Fruit fly (Drosophila melanogaster) whole organism, prepupa: Measurements from ENCODE around the gene CG32719.

Source experiments
- Blimp-1 ChIP-seq: fragments of 200-800 bp; sonication (Bioruptor generic); optimal IDR thresholded peaks from 3 replicates; lab custom pipeline; 2017; ENCODE audit warnings: missing biosample characterization, missing genetic modification characterization, mild to moderate bottlenecking, moderate library complexity, missing genetic modification reagents
- CG10631 ChIP-seq: fragments of 200-800 bp; sonication (Bioruptor generic); optimal IDR thresholded peaks from 2 replicates; lab custom pipeline; 2016; ENCODE audit warnings: missing biosample characterization, missing genetic modification characterization
- CG11762 ChIP-seq: fragments of 200-800 bp; sonication (Bioruptor generic); optimal IDR thresholded peaks from 3 replicates; lab custom pipeline; 2016; ENCODE audit warnings: missing biosample characterization, missing genetic modification characterization; ENCODE audit not compliant: insufficient read depth
- CG15336 ChIP-seq: fragments of 200-800 bp; sonication (Bioruptor generic); IDR thresholded peaks from 2 replicates; pipeline ENCODE4 v1.3.6; 2022; ENCODE audit warnings: missing biosample characterization, missing genetic modification characterization
- CG3032 ChIP-seq: fragments of 200-800 bp; optimal IDR thresholded peaks from 2 replicates; lab custom pipeline; 2019; ENCODE audit warnings: missing biosample characterization, mild to moderate bottlenecking, missing genetic modification characterization, moderate library complexity
- CG31627 ChIP-seq: fragments of 200-800 bp; sonication (Bioruptor generic); optimal IDR thresholded peaks from 3 replicates; lab custom pipeline; 2016; ENCODE audit warnings: missing biosample characterization, missing genetic modification characterization
- CG32006 ChIP-seq: fragments of 200-800 bp; sonication (Bioruptor generic); optimal IDR thresholded peaks from 3 replicates; lab custom pipeline; 2017; ENCODE audit warnings: missing biosample characterization, mild to moderate bottlenecking, missing genetic modification characterization
- CG34406 ChIP-seq: fragments of 200-800 bp; sonication (Bioruptor generic); optimal IDR thresholded peaks from 3 replicates; lab custom pipeline; 2016; ENCODE audit warnings: missing biosample characterization, missing genetic modification characterization
- CG3919 ChIP-seq: fragments of 200-800 bp; sonication (Bioruptor generic); optimal IDR thresholded peaks from 3 replicates; lab custom pipeline; 2016; ENCODE audit warnings: missing biosample characterization, missing genetic modification characterization
- CG4318 ChIP-seq: fragments of 200-800 bp; sonication (Bioruptor generic); optimal IDR thresholded peaks from 3 replicates; lab custom pipeline; 2017; ENCODE audit warnings: missing biosample characterization, mild to moderate bottlenecking, missing genetic modification characterization
- CG6163 ChIP-seq: fragments of 200-800 bp; sonication (Bioruptor generic); IDR thresholded peaks from 3 replicates; pipeline ENCODE4 v1.3.6; 2022; ENCODE audit warnings: missing biosample characterization, missing genetic modification characterization
- CG6792 ChIP-seq: fragments of 200-800 bp; sonication (Bioruptor generic); optimal IDR thresholded peaks from 3 replicates; lab custom pipeline; 2016; ENCODE audit warnings: missing biosample characterization, missing genetic modification characterization
- CG6808 ChIP-seq: fragments of 200-800 bp; sonication (Bioruptor generic); optimal IDR thresholded peaks from 3 replicates; lab custom pipeline; 2017; ENCODE audit warnings: missing biosample characterization, missing genetic modification characterization, mild to moderate bottlenecking, moderate library complexity, missing genetic modification reagents
- CG6854 ChIP-seq: fragments of 200-800 bp; sonication (Bioruptor generic); optimal IDR thresholded peaks from 2 replicates; lab custom pipeline; 2017; ENCODE audit warnings: missing biosample characterization, mild to moderate bottlenecking, missing genetic modification characterization
- CG7368 ChIP-seq: fragments of 200-800 bp; sonication (Bioruptor generic); optimal IDR thresholded peaks from 3 replicates; lab custom pipeline; 2016; ENCODE audit warnings: missing biosample characterization, missing genetic modification characterization
- CG8119 ChIP-seq: fragments of 200-800 bp; sonication (Bioruptor generic); IDR thresholded peaks from 3 replicates; pipeline ENCODE4 v1.3.6; 2022; ENCODE audit warnings: missing biosample characterization, missing genetic modification characterization
- CG9139 ChIP-seq: fragments of 200-800 bp; sonication (Bioruptor generic); optimal IDR thresholded peaks from 3 replicates; lab custom pipeline; 2017; ENCODE audit warnings: missing biosample characterization, mild to moderate bottlenecking, missing genetic modification characterization
- Eip75B ChIP-seq: fragments of 200-800 bp; sonication (Bioruptor generic); optimal IDR thresholded peaks from 3 replicates; lab custom pipeline; 2016; ENCODE audit warnings: missing biosample characterization, missing genetic modification characterization
- Eip78C ChIP-seq: fragments of 200-800 bp; sonication (Bioruptor generic); peaks from one replicate; lab custom pipeline; 2016; ENCODE audit warnings: missing biosample characterization, missing genetic modification characterization
- Gug ChIP-seq: fragments of 200-800 bp; sonication (Bioruptor generic); IDR thresholded peaks from 2 replicates; pipeline ENCODE4 v1.3.6; 2022; ENCODE audit warnings: missing biosample characterization, missing genetic modification characterization
- Hr39 ChIP-seq: fragments of 200-800 bp; sonication (Bioruptor generic); optimal IDR thresholded peaks from 2 replicates; lab custom pipeline; 2016; ENCODE audit warnings: missing biosample characterization, missing genetic modification characterization
- Hr4 ChIP-seq: fragments of 200-800 bp; sonication (Bioruptor generic); optimal IDR thresholded peaks from 3 replicates; lab custom pipeline; 2016; ENCODE audit warnings: missing biosample characterization, missing genetic modification characterization
- Lpt ChIP-seq: fragments of 200-800 bp; sonication (Bioruptor generic); optimal IDR thresholded peaks from 3 replicates; lab custom pipeline; 2016; ENCODE audit warnings: missing biosample characterization, missing genetic modification characterization
- Met ChIP-seq: fragments of 200-800 bp; sonication (Bioruptor generic); optimal IDR thresholded peaks from 3 replicates; lab custom pipeline; 2016; ENCODE audit warnings: missing biosample characterization, missing genetic modification characterization
- OdsH ChIP-seq: fragments of 200-800 bp; sonication (Bioruptor generic); optimal IDR thresholded peaks from 3 replicates; lab custom pipeline; 2016; ENCODE audit warnings: missing biosample characterization, missing genetic modification characterization
- Smox ChIP-seq: fragments of 200-800 bp; sonication (Bioruptor generic); optimal IDR thresholded peaks from 3 replicates; lab custom pipeline; 2016; ENCODE audit warnings: missing biosample characterization, missing genetic modification characterization
- Sox102F ChIP-seq: fragments of 200-800 bp; sonication (Bioruptor generic); optimal IDR thresholded peaks from 2 replicates; lab custom pipeline; 2016; ENCODE audit warnings: missing biosample characterization, mild to moderate bottlenecking, missing genetic modification characterization
- achi ChIP-seq: fragments of 200-800 bp; sonication (Bioruptor generic); optimal IDR thresholded peaks from 3 replicates; lab custom pipeline; 2016; ENCODE audit warnings: missing biosample characterization, missing genetic modification characterization
- acj6 ChIP-seq: fragments of 200-800 bp; sonication (Bioruptor generic); optimal IDR thresholded peaks from 3 replicates; lab custom pipeline; 2016; ENCODE audit warnings: missing biosample characterization, missing genetic modification characterization
- cyc ChIP-seq: fragments of 200-800 bp; sonication (Bioruptor generic); optimal IDR thresholded peaks from 3 replicates; lab custom pipeline; 2016; ENCODE audit warnings: missing biosample characterization, missing genetic modification characterization
- eg ChIP-seq: fragments of 200-800 bp; sonication (Bioruptor generic); IDR thresholded peaks from 3 replicates; pipeline ENCODE4 v1.3.6; 2022; ENCODE audit warnings: missing biosample characterization, missing genetic modification characterization
- esn ChIP-seq: fragments of 200-800 bp; sonication (Bioruptor generic); optimal IDR thresholded peaks from 2 replicates; lab custom pipeline; 2016; ENCODE audit warnings: missing biosample characterization, mild to moderate bottlenecking, missing genetic modification characterization, moderate library complexity
- fd85E ChIP-seq: fragments of 200-800 bp; sonication (Bioruptor generic); optimal IDR thresholded peaks from 3 replicates; lab custom pipeline; 2016; ENCODE audit warnings: missing biosample characterization, missing genetic modification characterization
- fkh ChIP-seq: fragments of 200-800 bp; sonication (Bioruptor generic); optimal IDR thresholded peaks from 3 replicates; lab custom pipeline; 2017; ENCODE audit warnings: missing biosample characterization, mild to moderate bottlenecking, missing genetic modification characterization, moderate library complexity
- lz ChIP-seq: fragments of 200-800 bp; sonication (Bioruptor generic); optimal IDR thresholded peaks from 3 replicates; lab custom pipeline; 2016; ENCODE audit warnings: missing biosample characterization, missing genetic modification characterization
- pdm3 ChIP-seq: fragments of 200-800 bp; sonication (Bioruptor generic); optimal IDR thresholded peaks from 3 replicates; lab custom pipeline; 2016; ENCODE audit warnings: missing biosample characterization, missing genetic modification characterization
- ss ChIP-seq, 2 experiments: fragments of 200-800 bp; sonication (Bioruptor generic); optimal IDR thresholded peaks; 2 replicates in 1 of 2; 3 replicates in 1 of 2; lab custom pipeline; 2017 to 2018; ENCODE audit warnings: mild to moderate bottlenecking in 2 of 2, missing biosample characterization in 2 of 2, missing genetic modification characterization in 2 of 2, moderate library complexity in 1 of 2
- svp ChIP-seq: fragments of 200-800 bp; sonication (Bioruptor generic); peaks from one replicate; lab custom pipeline; 2016; ENCODE audit warnings: missing biosample characterization, missing genetic modification characterization
- topi ChIP-seq: fragments of 200-800 bp; sonication (Bioruptor generic); optimal IDR thresholded peaks from 3 replicates; lab custom pipeline; 2016; ENCODE audit warnings: missing biosample characterization, missing genetic modification characterization
- vri ChIP-seq: fragments of 200-800 bp; sonication (Bioruptor generic); optimal IDR thresholded peaks from 3 replicates; lab custom pipeline; 2016; ENCODE audit warnings: missing biosample characterization, mild to moderate bottlenecking, missing genetic modification characterization

CG32719 gene

DNA sequence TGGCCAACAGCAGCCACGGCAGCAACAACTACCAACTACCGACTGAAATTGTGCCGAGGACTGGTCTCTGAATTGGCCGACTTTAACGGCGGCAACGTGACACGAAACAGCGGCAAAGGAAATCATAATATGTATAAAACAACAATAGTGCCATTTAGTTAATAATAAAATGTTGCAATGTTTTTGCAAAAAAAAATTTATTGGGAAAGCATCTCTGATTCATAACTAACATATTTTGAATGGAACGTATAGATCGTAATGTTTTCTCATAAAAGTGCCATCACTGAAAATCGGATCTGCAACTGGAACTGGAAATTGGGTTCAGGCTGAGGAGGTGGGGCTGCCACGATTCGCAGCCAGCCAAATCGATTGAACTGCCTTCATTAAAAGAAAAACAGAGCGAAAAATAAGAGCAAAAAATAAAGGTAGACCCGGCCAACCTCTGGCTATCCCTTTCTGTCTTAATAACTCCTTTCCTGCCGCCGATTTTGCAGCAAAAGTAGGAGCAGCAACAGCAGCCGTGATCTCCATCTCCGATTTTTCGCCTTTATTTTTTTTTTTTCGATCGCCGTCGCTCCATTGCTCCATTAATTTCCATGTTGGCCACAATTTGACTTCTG lies 21.6 kb downstream of the CG32719 start (continued):
- peak; percentile 60 for TF ChIP-seq CG3032 (tag; lab: Kevin White, UChicago)
- TF ChIP-seq Eip78C, result peak; percentile 96
- TF ChIP-seq CG31627 (GFP tag; lab: Kevin White, UChicago), result peak; percentile 61
- TF ChIP-seq Sox102F (GFP tag; lab: Kevin White, UChicago), result peak; percentile 79
- TF ChIP-seq CG8119 (GFP tag; lab: Robert Waterston, UW), result peak; percentile 47; the same call in 1 of the 3 replicates
- TF ChIP-seq Blimp-1 (GFP tag; lab: Kevin White, UChicago), result no peak
- TF ChIP-seq eg, result 0 out of 3 replicates have a peak, but pooled peaks have one; percentile 41
- TF ChIP-seq CG3919, result peak; percentile 69
- TF ChIP-seq CG6792 (GFP tag; lab: Kevin White, UChicago), result peak; percentile 83

- TF ChIP-seq CG7368 (GFP tag; lab: Kevin White, UChicago) (no peak), Hr39 (GFP tag; lab: Kevin White, UChicago) (peak; percentile 56), Smox (peak; percentile 14), Sox102F (GFP tag; lab: Kevin White, UChicago) (peak; percentile 10), acj6 (peak; percentile 15), CG4318 (GFP tag; lab: Kevin White, UChicago) (no peak), CG34406 (peak; percentile 0), lz (GFP tag; lab: Kevin White, UChicago) (peak; percentile 20), Met (GFP tag; lab: Kevin White, UChicago) (peak; percentile 56), CG31627 (GFP tag; lab: Kevin White, UChicago) (peak; percentile 34), Eip78C (peak; percentile 39), CG3919 (peak; percentile 24), CG6163 (GFP tag; lab: Robert Waterston, UW) (0 out of 3 replicates have a peak, but pooled peaks have one; percentile 27), vri (GFP tag; lab: Kevin White, UChicago) (no peak), CG10631 (GFP tag; lab: Kevin White, UChicago) (peak; percentile 5), fkh (GFP tag; lab: Kevin White, UChicago) (no peak), cyc (peak; percentile 41), CG32006 (GFP tag; lab: Kevin White, UChicago) (peak; percentile 11), topi (GFP tag; lab: Kevin White, UChicago) (peak; percentile 41), svp (GFP tag; lab: Kevin White, UChicago) (peak; percentile 61), esn (GFP tag; lab: Kevin White, UChicago) (peak; percentile 37), CG6792 (GFP tag; lab: Kevin White, UChicago) (peak; percentile 2), OdsH (GFP tag; lab: Kevin White, UChicago) (peak; percentile 13), CG6808 (GFP tag; lab: Kevin White, UChicago) (no peak)
Measured at dm6 chrX:7523845-7524244, 23.9 kb downstream of the CG32719 start.

DNA sequence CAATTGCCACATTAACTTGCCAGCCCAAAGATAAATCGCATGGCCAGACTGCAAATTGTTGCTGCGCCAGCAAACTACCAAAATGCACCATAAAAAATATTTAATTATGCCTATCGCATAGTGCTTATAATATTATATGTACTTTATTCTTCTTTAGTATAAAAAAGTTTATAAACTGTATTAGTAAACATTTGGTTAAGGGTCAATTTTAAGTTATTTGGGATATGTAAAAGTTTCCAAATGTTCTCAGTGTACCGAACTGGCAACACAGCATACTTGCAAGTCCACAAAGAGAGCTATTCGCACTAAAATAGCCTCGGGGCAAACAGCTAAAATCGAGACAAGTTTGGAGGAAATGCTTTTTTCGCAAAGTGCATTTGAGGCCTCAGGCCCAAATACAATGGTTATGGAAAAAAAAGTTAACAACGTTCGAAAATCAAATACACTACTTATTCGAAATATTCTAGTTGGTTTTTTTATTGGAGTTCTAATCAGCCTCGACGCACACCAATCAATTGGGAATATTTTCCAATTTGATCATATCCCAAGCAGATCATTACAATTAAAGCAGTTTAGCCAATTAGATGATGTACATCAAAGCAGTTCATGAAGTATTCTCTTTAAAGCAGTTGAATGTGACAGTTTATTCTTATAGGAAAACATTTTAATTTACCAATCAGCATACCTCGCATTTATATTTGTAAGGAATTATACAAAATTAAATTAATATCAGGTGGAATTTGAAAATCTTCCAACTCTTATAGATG lies 26.0 kb downstream of the CG32719 start:
- TF ChIP-seq CG8119 (GFP tag; lab: Robert Waterston, UW) (peak; percentile 69), vri (GFP tag; lab: Kevin White, UChicago) (no peak), CG4318 (GFP tag; lab: Kevin White, UChicago) (peak; percentile 4), CG11762 (GFP tag; lab: Kevin White, UChicago) (no peak), Lpt (GFP tag; lab: Kevin White, UChicago) (peak; percentile 7), cyc (no peak), pdm3 (GFP tag; lab: Kevin White, UChicago) (peak; percentile 6), CG6854 (GFP tag; lab: Kevin White, UChicago) (no peak), CG32006 (GFP tag; lab: Kevin White, UChicago) (peak; percentile 64), Eip78C (peak; percentile 57), Hr39 (GFP tag; lab: Kevin White, UChicago) (no peak), achi (peak; percentile 10), Hr4 (GFP tag; lab: Kevin White, UChicago) (peak; percentile 25), Gug (peak; percentile 28; the same call in 1 of the 2 replicates), CG9139 (no peak), svp (GFP tag; lab: Kevin White, UChicago) (peak; percentile 43), CG3032 (tag; lab: Kevin White, UChicago) (no peak), ss (GFP tag; optimal IDR thresholded peaks at IDR 0.05; lab: Kevin White, UChicago) (no peak), CG10631 (GFP tag; lab: Kevin White, UChicago) (peak; percentile 7), CG15336 (peak; percentile 60), CG6163 (GFP tag; lab: Robert Waterston, UW) (peak; percentile 36; the same call in 2 of the 3 replicates), eg (peak; percentile 60; the same call in 2 of the 3 replicates), Eip75B (GFP tag; lab: Kevin White, UChicago) (no peak), fd85E (GFP tag; lab: Kevin White, UChicago) (no peak), OdsH (GFP tag; lab: Kevin White, UChicago) (peak; percentile 31)
- TF ChIP-seq, all 60 proteins: peak for 15
